Fruit fly (Drosophila melanogaster) whole organism, embryonic: ENCODE data around the gene CG4596.

Experiments used
- Aef1 ChIP-seq: fragments of 200-800 bp; sonication (Bioruptor generic); IDR thresholded peaks from 3 replicates; pipeline ENCODE4 v1.3.6; 2022; ENCODE audit warnings: missing biosample characterization, missing genetic modification characterization
- Bgb ChIP-seq: fragments of 200-800 bp; sonication (Bioruptor generic); IDR thresholded peaks from 2 replicates; pipeline ENCODE4 v1.3.6; 2022; ENCODE audit warnings: missing biosample characterization, missing genetic modification characterization; ENCODE audit not compliant: partially characterized antibody
- CG10147 ChIP-seq: fragments of 200-800 bp; sonication (Bioruptor generic); optimal IDR thresholded peaks from 2 replicates; lab custom pipeline; 2019; ENCODE audit warnings: missing biosample characterization, mild to moderate bottlenecking, missing genetic modification characterization, moderate library complexity
- CG10321 ChIP-seq: fragments of 200-800 bp; sonication (Bioruptor generic); IDR thresholded peaks from 2 replicates; pipeline ENCODE4 v1.3.6; 2022; ENCODE audit warnings: missing biosample characterization, missing genetic modification characterization
- CG12391 ChIP-seq: fragments of 200-800 bp; sonication (Bioruptor generic); optimal IDR thresholded peaks from 3 replicates; lab custom pipeline; 2018; ENCODE audit warnings: missing biosample characterization, mild to moderate bottlenecking, missing genetic modification characterization, moderate library complexity
- CG14710 ChIP-seq: fragments of 200-800 bp; sonication (Bioruptor generic); optimal IDR thresholded peaks from 3 replicates; lab custom pipeline; 2019; ENCODE audit warnings: missing biosample characterization, mild to moderate bottlenecking, missing genetic modification characterization, moderate library complexity
- CG15011 ChIP-seq: fragments of 200-800 bp; sonication (Bioruptor generic); optimal IDR thresholded peaks from 3 replicates; lab custom pipeline; 2018; ENCODE audit warnings: missing biosample characterization, mild to moderate bottlenecking, missing genetic modification characterization
- CG1529 ChIP-seq: fragments of 200-800 bp; sonication (Bioruptor generic); optimal IDR thresholded peaks from 3 replicates; lab custom pipeline; 2018; ENCODE audit warnings: missing biosample characterization, missing genetic modification characterization
- CG15601 ChIP-seq: fragments of 200-800 bp; sonication (Bioruptor generic); optimal IDR thresholded peaks from 3 replicates; lab custom pipeline; 2019; ENCODE audit warnings: missing biosample characterization, mild to moderate bottlenecking, missing genetic modification characterization, moderate library complexity
- CG1647 ChIP-seq: fragments of 200-800 bp; sonication (Bioruptor generic); optimal IDR thresholded peaks from 3 replicates; lab custom pipeline; 2016; ENCODE audit warnings: missing biosample characterization, missing genetic modification characterization
- CG17385 ChIP-seq: fragments of 200-800 bp; sonication (Bioruptor generic); optimal IDR thresholded peaks from 3 replicates; lab custom pipeline; 2018; ENCODE audit warnings: missing biosample characterization, mild to moderate bottlenecking, missing genetic modification characterization
- CG2116 ChIP-seq: fragments of 200-800 bp; sonication (Bioruptor generic); optimal IDR thresholded peaks from 3 replicates; lab custom pipeline; 2018; ENCODE audit warnings: missing biosample characterization, mild to moderate bottlenecking, missing genetic modification characterization
- CG2202 ChIP-seq: fragments of 200-800 bp; sonication (Bioruptor generic); optimal IDR thresholded peaks from 2 replicates; lab custom pipeline; 2018; ENCODE audit warnings: missing biosample characterization, mild to moderate bottlenecking, missing genetic modification characterization
- CG2678 ChIP-seq: fragments of 200-800 bp; sonication (Bioruptor generic); optimal IDR thresholded peaks from 3 replicates; lab custom pipeline; 2019; ENCODE audit warnings: missing biosample characterization, mild to moderate bottlenecking, missing genetic modification characterization, moderate library complexity
- CG30431 ChIP-seq: fragments of 200-800 bp; sonication (Bioruptor generic); optimal IDR thresholded peaks from 2 replicates; lab custom pipeline; 2017; ENCODE audit warnings: missing biosample characterization, missing genetic modification characterization
- CG32532 ChIP-seq: fragments of 200-800 bp; sonication (Bioruptor generic); IDR thresholded peaks from 2 replicates; pipeline ENCODE4 v1.3.6; 2022; ENCODE audit warnings: missing biosample characterization, missing genetic modification characterization
- CG34224 ChIP-seq: fragments of 200-800 bp; sonication (Bioruptor generic); IDR thresholded peaks from 3 replicates; pipeline ENCODE4 v1.3.6; 2022; ENCODE audit warnings: missing biosample characterization, missing genetic modification characterization; ENCODE audit not compliant: partially characterized antibody
- CG3847 ChIP-seq: fragments of 200-800 bp; sonication (Bioruptor generic); IDR thresholded peaks from 2 replicates; pipeline ENCODE4 v1.3.6; 2022; ENCODE audit warnings: missing biosample characterization, missing genetic modification characterization
- CG42726 ChIP-seq: fragments of 200-800 bp; sonication (Bioruptor generic); IDR thresholded peaks from 2 replicates; pipeline ENCODE4 v1.3.6; 2022; ENCODE audit warnings: missing biosample characterization, missing genetic modification characterization; ENCODE audit not compliant: partially characterized antibody
- CG7963 ChIP-seq: fragments of 200-800 bp; sonication (Bioruptor generic); IDR thresholded peaks from 3 replicates; pipeline ENCODE4 v1.3.6; 2022; ENCODE audit warnings: missing biosample characterization, missing genetic modification characterization; ENCODE audit not compliant: partially characterized antibody
- Doc3 ChIP-seq: fragments of 200-800 bp; sonication (Bioruptor generic); IDR thresholded peaks from 3 replicates; pipeline ENCODE4 v1.3.6; 2022; ENCODE audit warnings: missing biosample characterization, missing genetic modification characterization; ENCODE audit not compliant: partially characterized antibody
- Dp ChIP-seq: fragments of 200-800 bp; sonication (Bioruptor generic); optimal IDR thresholded peaks from 2 replicates; lab custom pipeline; 2018; ENCODE audit warnings: missing biosample characterization, mild to moderate bottlenecking, missing genetic modification characterization, moderate library complexity
- Hand ChIP-seq: fragments of 200-800 bp; sonication (Bioruptor generic); optimal IDR thresholded peaks from 2 replicates; lab custom pipeline; 2017; ENCODE audit warnings: mild to moderate bottlenecking, missing biosample characterization, missing genetic modification reagents, missing genetic modification characterization
- Hr51 ChIP-seq, 2 experiments: fragments of 200-800 bp; sonication (Bioruptor generic); optimal IDR thresholded peaks; 2 replicates in 1 of 2; 3 replicates in 1 of 2; lab custom pipeline; 2016 to 2018; ENCODE audit warnings: missing biosample characterization in 2 of 2, missing genetic modification characterization in 2 of 2, mild to moderate bottlenecking in 1 of 2, moderate library complexity in 1 of 2
- MBD-R2 ChIP-seq: fragments of 200-800 bp; sonication (Bioruptor generic); IDR thresholded peaks from 2 replicates; pipeline ENCODE4 v1.3.6; 2022; ENCODE audit warnings: missing biosample characterization, missing genetic modification characterization
- Nf-YB ChIP-seq: fragments of 200-800 bp; sonication (Bioruptor generic); optimal IDR thresholded peaks from 3 replicates; lab custom pipeline; 2019; ENCODE audit warnings: missing biosample characterization, mild to moderate bottlenecking, missing genetic modification characterization, moderate library complexity
- NfI ChIP-seq: fragments of 200-800 bp; sonication (Bioruptor generic); optimal IDR thresholded peaks from 3 replicates; lab custom pipeline; 2018; ENCODE audit warnings: missing biosample characterization, mild to moderate bottlenecking, missing genetic modification characterization, moderate library complexity
- Rx ChIP-seq: fragments of 200-800 bp; sonication (Bioruptor generic); IDR thresholded peaks from 2 replicates; pipeline ENCODE4 v1.3.6; 2022; ENCODE audit warnings: missing biosample characterization, missing genetic modification characterization
- Sry-β ChIP-seq: fragments of 200-800 bp; sonication (Bioruptor generic); optimal IDR thresholded peaks from 2 replicates; lab custom pipeline; 2018; ENCODE audit warnings: missing biosample characterization, mild to moderate bottlenecking, missing genetic modification characterization, moderate library complexity
- Ssrp ChIP-seq: fragments of 200-800 bp; sonication (Bioruptor generic); optimal IDR thresholded peaks from 2 replicates; lab custom pipeline; 2018; ENCODE audit warnings: missing biosample characterization, mild to moderate bottlenecking, missing genetic modification characterization, moderate library complexity
- Xrp1 ChIP-seq: fragments of 200-800 bp; sonication (Bioruptor generic); IDR thresholded peaks from 2 replicates; pipeline ENCODE4 v1.3.6; 2022; ENCODE audit warnings: missing biosample characterization, missing genetic modification characterization
- amos ChIP-seq: fragments of 200-800 bp; sonication (Bioruptor generic); IDR thresholded peaks from 2 replicates; pipeline ENCODE4 v1.3.6; 2022; ENCODE audit warnings: missing biosample characterization, missing genetic modification characterization; ENCODE audit not compliant: partially characterized antibody
- caup ChIP-seq: fragments of 200-800 bp; sonication (Bioruptor generic); optimal IDR thresholded peaks from 3 replicates; lab custom pipeline; 2017; ENCODE audit warnings: missing biosample characterization, mild to moderate bottlenecking, missing genetic modification characterization, moderate library complexity; ENCODE audit not compliant: severe bottlenecking
- danr ChIP-seq: fragments of 200-800 bp; sonication (Bioruptor generic); IDR thresholded peaks from 2 replicates; pipeline ENCODE4 v1.3.6; 2022; ENCODE audit warnings: missing biosample characterization, missing genetic modification characterization
- disco-r ChIP-seq: fragments of 200-800 bp; sonication (Bioruptor generic); optimal IDR thresholded peaks from 2 replicates; lab custom pipeline; 2016; ENCODE audit warnings: missing biosample characterization, missing genetic modification characterization
- grn ChIP-seq: fragments of 200-800 bp; sonication (Bioruptor generic); optimal IDR thresholded peaks from 3 replicates; lab custom pipeline; 2017; ENCODE audit warnings: missing biosample characterization, missing genetic modification characterization
- gro ChIP-seq: fragments of 200-800 bp; sonication (Bioruptor generic); optimal IDR thresholded peaks from 2 replicates; lab custom pipeline; 2016; ENCODE audit warnings: missing biosample characterization, missing genetic modification characterization
- hb ChIP-seq: fragments of 200-800 bp; sonication (Bioruptor generic); IDR thresholded peaks from 3 replicates; pipeline ENCODE4 v1.3.6; 2022; ENCODE audit warnings: missing biosample characterization, missing genetic modification characterization; ENCODE audit not compliant: partially characterized antibody
- hbn ChIP-seq: fragments of 200-800 bp; sonication (Bioruptor generic); IDR thresholded peaks from 2 replicates; pipeline ENCODE4 v1.3.6; 2022; ENCODE audit warnings: missing biosample characterization, missing genetic modification characterization; ENCODE audit not compliant: partially characterized antibody
- hkb ChIP-seq, 2 experiments: fragments of 200-800 bp in 1 of 2; fragments of >200 bp in 1 of 2; sonication (Bioruptor generic) in 1 of 2; IDR thresholded peaks in 1 of 2; optimal IDR thresholded peaks in 1 of 2; 2 replicates each; pipeline versions ENCODE4 v1.3.6 to Lab custom; 2017 to 2022; ENCODE audit warnings: missing biosample characterization in 1 of 2, missing genetic modification characterization in 1 of 2
- ind ChIP-seq: fragments of 200-800 bp; sonication (Bioruptor generic); optimal IDR thresholded peaks from 3 replicates; lab custom pipeline; 2016; ENCODE audit warnings: missing biosample characterization, missing genetic modification characterization
- kay ChIP-seq: fragments of 200-800 bp; sonication (Bioruptor generic); optimal IDR thresholded peaks from 2 replicates; lab custom pipeline; 2016; ENCODE audit warnings: missing biosample characterization, missing genetic modification characterization
- klu ChIP-seq: fragments of 200-800 bp; sonication (Bioruptor generic); IDR thresholded peaks from 2 replicates; pipeline ENCODE4 v1.3.6; 2022; ENCODE audit warnings: missing biosample characterization, missing genetic modification characterization
- knrl ChIP-seq: fragments of 200-800 bp; sonication (Bioruptor generic); IDR thresholded peaks from 3 replicates; pipeline ENCODE4 v1.3.6; 2022; ENCODE audit warnings: missing biosample characterization, missing genetic modification characterization; ENCODE audit not compliant: partially characterized antibody
- odd ChIP-seq: fragments of 200-800 bp; sonication (Bioruptor generic); optimal IDR thresholded peaks from 2 replicates; lab custom pipeline; 2017; ENCODE audit warnings: missing biosample characterization, mild to moderate bottlenecking, missing genetic modification characterization
- row ChIP-seq: fragments of 200-800 bp; sonication (Bioruptor generic); IDR thresholded peaks from 3 replicates; pipeline ENCODE4 v1.3.6; 2022; ENCODE audit warnings: missing biosample characterization, missing genetic modification characterization
- trem ChIP-seq: fragments of 200-800 bp; optimal IDR thresholded peaks from 3 replicates; lab custom pipeline; 2019; ENCODE audit warnings: missing biosample characterization, mild to moderate bottlenecking, missing genetic modification characterization, moderate library complexity
- unpg ChIP-seq: fragments of 200-800 bp; sonication (Bioruptor generic); optimal IDR thresholded peaks from 3 replicates; lab custom pipeline; 2018; ENCODE audit warnings: missing biosample characterization, mild to moderate bottlenecking, missing genetic modification characterization, moderate library complexity

CG4596 gene

dm6 chr3R:10893327-10893726 lies 20.5 kb downstream of the CG4596 start, which contains the start of gene CG6621 (continued):
- peak; percentile 28 for TF ChIP-seq hkb (optimal IDR thresholded peaks at IDR 0.05; lab: Kevin White, UChicago)
- TF ChIP-seq hkb (GFP tag; IDR thresholded peaks at IDR 0.05; lab: Robert Waterston, UW) = no peak
- no peak for TF ChIP-seq unpg (GFP tag; lab: Kevin White, UChicago)
- peak; percentile 86 for TF ChIP-seq CG3847 (GFP tag; lab: Robert Waterston, UW)
- no peak for TF ChIP-seq CG15601 (tag; lab: Kevin White, UChicago)
- TF ChIP-seq CG1647 (GFP tag; lab: Kevin White, UChicago) = no peak
- no peak for TF ChIP-seq CG10321
- TF ChIP-seq Nf-YB (GFP tag; lab: Kevin White, UChicago) = no peak
- peak; percentile 95 for TF ChIP-seq MBD-R2 (GFP tag; lab: Robert Waterston, UW)
- no peak for TF ChIP-seq CG30431
- peak in 1 of 2 experiments; percentile 3 for TF ChIP-seq Hr51 (GFP tag; optimal IDR thresholded peaks at IDR 0.05; lab: Kevin White, UChicago)
- TF ChIP-seq CG7963 (GFP tag; lab: Robert Waterston, UW) = 0 out of 3 replicates have a peak, but pooled peaks have one; percentile 43
- peak; percentile 73 for TF ChIP-seq CG14710 (tag; lab: Kevin White, UChicago)
- peak; percentile 73; the same call in 1 of the 2 replicates for TF ChIP-seq amos (GFP tag; lab: Robert Waterston, UW)
- peak; percentile 13 for TF ChIP-seq CG10147 (GFP tag; lab: Kevin White, UChicago)
- TF ChIP-seq Aef1 = no peak
- peak; percentile 52 for TF ChIP-seq CG2116
- TF ChIP-seq disco-r (GFP tag; lab: Kevin White, UChicago) = no peak
- peak; percentile 56 for TF ChIP-seq row (GFP tag; lab: Robert Waterston, UW)
- TF ChIP-seq CG1529 (GFP tag; lab: Kevin White, UChicago) = no peak
- no peak for TF ChIP-seq CG17385 (GFP tag; lab: Kevin White, UChicago)
- TF ChIP-seq odd (GFP tag; lab: Kevin White, UChicago) = no peak
- no peak for TF ChIP-seq klu (GFP tag; lab: Robert Waterston, UW)
- no peak for TF ChIP-seq CG15011 (GFP tag; lab: Kevin White, UChicago)
- TF ChIP-seq ind (GFP tag; lab: Kevin White, UChicago) = no peak
- peak; percentile 46; the same call in 1 of the 3 replicates for TF ChIP-seq hb (GFP tag; lab: Robert Waterston, UW)
- peak; percentile 52; the same call in 1 of the 3 replicates for TF ChIP-seq CG34224
- TF ChIP-seq CG2202 (tag; lab: Kevin White, UChicago) = peak; percentile 7
- peak; percentile 31 for TF ChIP-seq CG12391 (tag; lab: Kevin White, UChicago)
- TF ChIP-seq CG32532 (GFP tag; lab: Robert Waterston, UW) = peak; percentile 36
- 0 out of 2 replicates have a peak, but pooled peaks have one; percentile 33 for TF ChIP-seq hbn (GFP tag; lab: Robert Waterston, UW)
- peak; percentile 73 for TF ChIP-seq Dp
- peak; percentile 44 for TF ChIP-seq gro (GFP tag; lab: Kevin White, UChicago)
- no peak for TF ChIP-seq caup (GFP tag; lab: Kevin White, UChicago)
- TF ChIP-seq Rx (GFP tag; lab: Robert Waterston, UW) = no peak
- TF ChIP-seq Doc3 (GFP tag; lab: Robert Waterston, UW) = no peak
- TF ChIP-seq danr (GFP tag; lab: Robert Waterston, UW) = no peak
- no peak for TF ChIP-seq NfI (GFP tag; lab: Kevin White, UChicago)
- 0 out of 2 replicates have a peak, but pooled peaks have one; percentile 50 for TF ChIP-seq CG42726 (GFP tag; lab: Robert Waterston, UW)
- no peak for TF ChIP-seq Ssrp (tag; lab: Kevin White, UChicago)
- no peak for TF ChIP-seq grn (GFP tag; lab: Kevin White, UChicago)
- TF ChIP-seq knrl = peak; percentile 69
- TF ChIP-seq CG2678 (tag; lab: Kevin White, UChicago) = no peak
- TF ChIP-seq Bgb (GFP tag; lab: Robert Waterston, UW) = peak; percentile 68
- no peak for TF ChIP-seq Sry-β (GFP tag; lab: Kevin White, UChicago)
- TF ChIP-seq Hand (GFP tag; lab: Kevin White, UChicago) = no peak
- peak; percentile 89 for TF ChIP-seq trem (tag; lab: Kevin White, UChicago)
- no peak for TF ChIP-seq kay (GFP tag; lab: Kevin White, UChicago)
- TF ChIP-seq Xrp1 (GFP tag; lab: Robert Waterston, UW) = no peak
